Worm (Caenorhabditis elegans): ENCODE measurements around the gene R02F2.10.

ce11 chrIII:5478824-5479368 is 785 bp downstream of the R02F2.10 start, which contains the start of the genes R02F2.6 and R02F2.5:
- TF ChIP-seq ama-1 (optimal IDR thresholded peaks at IDR 0.05), result no peak
- no peak for TF ChIP-seq hmbx-1 (tag; optimal IDR thresholded peaks at IDR 0.05)
- no peak for TF ChIP-seq hnd-1 (tag; optimal IDR thresholded peaks at IDR 0.05)
- no peak for TF ChIP-seq tra-4 (tag; optimal IDR thresholded peaks at IDR 0.05)
- TF ChIP-seq aly-1 (tag; optimal IDR thresholded peaks at IDR 0.05), result no peak
- no peak for TF ChIP-seq sea-1 (GFP tag; conservative IDR thresholded peaks at IDR 0.05)
- TF ChIP-seq ceh-36 (tag; optimal IDR thresholded peaks at IDR 0.05), result no peak
